Fruit fly (Drosophila melanogaster) whole organism, prepupa: ENCODE data around the gene Clic.

Experiments used
- Blimp-1 ChIP-seq: fragments of 200-800 bp; sonication (Bioruptor generic); optimal IDR thresholded peaks from 3 replicates; lab custom pipeline; 2017; ENCODE audit warnings: missing biosample characterization, missing genetic modification characterization, mild to moderate bottlenecking, moderate library complexity, missing genetic modification reagents
- CG11294 ChIP-seq: fragments of 200-800 bp; sonication (Bioruptor generic); IDR thresholded peaks from 2 replicates; pipeline ENCODE4 v1.3.6; 2022; ENCODE audit warnings: missing biosample characterization, missing genetic modification characterization
- CG8319 ChIP-seq: fragments of 200-800 bp; sonication (Bioruptor generic); optimal IDR thresholded peaks from 3 replicates; lab custom pipeline; 2016; ENCODE audit warnings: missing biosample characterization, missing genetic modification characterization
- lz ChIP-seq: fragments of 200-800 bp; sonication (Bioruptor generic); optimal IDR thresholded peaks from 3 replicates; lab custom pipeline; 2016; ENCODE audit warnings: missing biosample characterization, missing genetic modification characterization

DNA sequence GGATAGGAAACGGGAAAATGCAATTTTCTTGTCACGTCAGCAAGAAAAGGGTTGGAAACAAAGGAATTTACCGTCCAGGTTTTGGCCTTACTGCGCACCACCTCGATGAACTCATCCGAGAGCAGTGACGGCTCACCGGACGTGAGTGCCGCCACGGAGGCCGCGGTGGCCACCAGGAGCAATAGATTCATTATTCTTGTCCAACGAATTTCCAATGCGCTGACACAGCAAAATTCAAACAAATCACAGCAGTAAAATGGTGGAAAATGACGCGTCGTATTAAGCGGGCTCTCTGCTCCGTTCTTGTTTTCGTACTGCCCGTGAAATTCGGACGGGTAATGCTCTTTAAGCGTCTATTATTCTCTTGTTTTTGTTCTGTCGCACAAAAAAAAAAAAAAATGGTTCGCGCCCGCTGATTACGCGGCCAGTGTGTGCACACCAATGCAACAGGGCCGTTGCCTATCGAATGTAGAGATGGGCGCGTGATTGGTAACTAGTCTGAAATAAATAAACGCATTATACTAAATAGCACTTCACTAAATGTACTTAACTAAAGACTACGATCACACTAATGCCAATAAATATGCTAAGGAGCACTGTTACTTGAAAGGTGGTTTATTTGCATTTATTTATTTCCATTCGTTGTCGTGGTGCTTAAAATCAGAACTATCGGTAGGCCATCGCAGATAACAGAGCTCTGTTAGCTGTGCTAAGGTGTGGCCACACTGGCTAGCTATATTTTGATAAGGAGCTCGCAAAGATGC lies 40.2 kb downstream of the Clic start, which contains the start of the genes CtsB and amrt:
- TF ChIP-seq CG11294 (GFP tag; lab: Robert Waterston, UW) (no peak; the same call in 1 of the 2 replicates), Blimp-1 (GFP tag; lab: Kevin White, UChicago) (peak; percentile 36), CG8319 (GFP tag; lab: Kevin White, UChicago) (peak; percentile 7), lz (GFP tag; lab: Kevin White, UChicago) (peak; percentile 72)
